Fruit fly (Drosophila melanogaster) whole organism, prepupa: ENCODE data around the gene hook.

Experiments used
- Blimp-1 ChIP-seq: fragments of 200-800 bp; sonication (Bioruptor generic); optimal IDR thresholded peaks from 3 replicates; lab custom pipeline; 2017; ENCODE audit warnings: missing biosample characterization, missing genetic modification characterization, mild to moderate bottlenecking, moderate library complexity, missing genetic modification reagents
- CG10631 ChIP-seq: fragments of 200-800 bp; sonication (Bioruptor generic); optimal IDR thresholded peaks from 2 replicates; lab custom pipeline; 2016; ENCODE audit warnings: missing biosample characterization, missing genetic modification characterization
- CG10669 ChIP-seq: fragments of 200-800 bp; sonication (Bioruptor generic); optimal IDR thresholded peaks from 3 replicates; lab custom pipeline; 2018; ENCODE audit warnings: missing biosample characterization, mild to moderate bottlenecking, missing genetic modification characterization, moderate library complexity
- CG11294 ChIP-seq: fragments of 200-800 bp; sonication (Bioruptor generic); IDR thresholded peaks from 2 replicates; pipeline ENCODE4 v1.3.6; 2022; ENCODE audit warnings: missing biosample characterization, missing genetic modification characterization
- CG11762 ChIP-seq: fragments of 200-800 bp; sonication (Bioruptor generic); optimal IDR thresholded peaks from 3 replicates; lab custom pipeline; 2016; ENCODE audit warnings: missing biosample characterization, missing genetic modification characterization; ENCODE audit not compliant: insufficient read depth
- CG11902 ChIP-seq: fragments of 200-800 bp; sonication (Bioruptor generic); optimal IDR thresholded peaks from 3 replicates; lab custom pipeline; 2016; ENCODE audit warnings: missing biosample characterization, missing genetic modification characterization
- CG15336 ChIP-seq: fragments of 200-800 bp; sonication (Bioruptor generic); IDR thresholded peaks from 2 replicates; pipeline ENCODE4 v1.3.6; 2022; ENCODE audit warnings: missing biosample characterization, missing genetic modification characterization
- CG1621 ChIP-seq: fragments of 200-800 bp; sonication (Bioruptor generic); optimal IDR thresholded peaks from 3 replicates; lab custom pipeline; 2018; ENCODE audit warnings: missing biosample characterization, mild to moderate bottlenecking, missing genetic modification characterization
- CG16779 ChIP-seq: fragments of 200-800 bp; sonication (Bioruptor generic); optimal IDR thresholded peaks from 3 replicates; lab custom pipeline; 2017; ENCODE audit warnings: missing biosample characterization, mild to moderate bottlenecking, missing genetic modification characterization
- CG3032 ChIP-seq: fragments of 200-800 bp; optimal IDR thresholded peaks from 2 replicates; lab custom pipeline; 2019; ENCODE audit warnings: missing biosample characterization, mild to moderate bottlenecking, missing genetic modification characterization, moderate library complexity
- CG31627 ChIP-seq: fragments of 200-800 bp; sonication (Bioruptor generic); optimal IDR thresholded peaks from 3 replicates; lab custom pipeline; 2016; ENCODE audit warnings: missing biosample characterization, missing genetic modification characterization
- CG32006 ChIP-seq: fragments of 200-800 bp; sonication (Bioruptor generic); optimal IDR thresholded peaks from 3 replicates; lab custom pipeline; 2017; ENCODE audit warnings: missing biosample characterization, mild to moderate bottlenecking, missing genetic modification characterization
- CG34406 ChIP-seq: fragments of 200-800 bp; sonication (Bioruptor generic); optimal IDR thresholded peaks from 3 replicates; lab custom pipeline; 2016; ENCODE audit warnings: missing biosample characterization, missing genetic modification characterization
- CG3919 ChIP-seq: fragments of 200-800 bp; sonication (Bioruptor generic); optimal IDR thresholded peaks from 3 replicates; lab custom pipeline; 2016; ENCODE audit warnings: missing biosample characterization, missing genetic modification characterization
- CG4318 ChIP-seq: fragments of 200-800 bp; sonication (Bioruptor generic); optimal IDR thresholded peaks from 3 replicates; lab custom pipeline; 2017; ENCODE audit warnings: missing biosample characterization, mild to moderate bottlenecking, missing genetic modification characterization
- CG6276 ChIP-seq: fragments of 200-800 bp; sonication (Bioruptor generic); optimal IDR thresholded peaks from 2 replicates; lab custom pipeline; 2017; ENCODE audit warnings: missing biosample characterization, mild to moderate bottlenecking, missing genetic modification characterization
- CG6792 ChIP-seq: fragments of 200-800 bp; sonication (Bioruptor generic); optimal IDR thresholded peaks from 3 replicates; lab custom pipeline; 2016; ENCODE audit warnings: missing biosample characterization, missing genetic modification characterization
- CG6808 ChIP-seq: fragments of 200-800 bp; sonication (Bioruptor generic); optimal IDR thresholded peaks from 3 replicates; lab custom pipeline; 2017; ENCODE audit warnings: missing biosample characterization, missing genetic modification characterization, mild to moderate bottlenecking, moderate library complexity, missing genetic modification reagents
- CG6854 ChIP-seq: fragments of 200-800 bp; sonication (Bioruptor generic); optimal IDR thresholded peaks from 2 replicates; lab custom pipeline; 2017; ENCODE audit warnings: missing biosample characterization, mild to moderate bottlenecking, missing genetic modification characterization
- CG7368 ChIP-seq: fragments of 200-800 bp; sonication (Bioruptor generic); optimal IDR thresholded peaks from 3 replicates; lab custom pipeline; 2016; ENCODE audit warnings: missing biosample characterization, missing genetic modification characterization
- CG8319 ChIP-seq: fragments of 200-800 bp; sonication (Bioruptor generic); optimal IDR thresholded peaks from 3 replicates; lab custom pipeline; 2016; ENCODE audit warnings: missing biosample characterization, missing genetic modification characterization
- CG8632 ChIP-seq: fragments of 200-800 bp; sonication (Bioruptor generic); optimal IDR thresholded peaks from 3 replicates; lab custom pipeline; 2016; ENCODE audit warnings: missing biosample characterization, missing genetic modification characterization
- CG9139 ChIP-seq: fragments of 200-800 bp; sonication (Bioruptor generic); optimal IDR thresholded peaks from 3 replicates; lab custom pipeline; 2017; ENCODE audit warnings: missing biosample characterization, mild to moderate bottlenecking, missing genetic modification characterization
- Eip75B ChIP-seq: fragments of 200-800 bp; sonication (Bioruptor generic); optimal IDR thresholded peaks from 3 replicates; lab custom pipeline; 2016; ENCODE audit warnings: missing biosample characterization, missing genetic modification characterization
- Eip78C ChIP-seq: fragments of 200-800 bp; sonication (Bioruptor generic); peaks from one replicate; lab custom pipeline; 2016; ENCODE audit warnings: missing biosample characterization, missing genetic modification characterization
- Ets96B ChIP-seq: fragments of 200-800 bp; optimal IDR thresholded peaks from 2 replicates; lab custom pipeline; 2019; ENCODE audit warnings: missing biosample characterization, mild to moderate bottlenecking, missing genetic modification characterization, moderate library complexity
- Gug ChIP-seq: fragments of 200-800 bp; sonication (Bioruptor generic); IDR thresholded peaks from 2 replicates; pipeline ENCODE4 v1.3.6; 2022; ENCODE audit warnings: missing biosample characterization, missing genetic modification characterization
- Hr38 ChIP-seq: sonication (Bioruptor generic); optimal IDR thresholded peaks from 2 replicates; lab custom pipeline; 2016; ENCODE audit warnings: missing biosample characterization, missing genetic modification characterization
- Hr39 ChIP-seq: fragments of 200-800 bp; sonication (Bioruptor generic); optimal IDR thresholded peaks from 2 replicates; lab custom pipeline; 2016; ENCODE audit warnings: missing biosample characterization, missing genetic modification characterization
- Hr4 ChIP-seq: fragments of 200-800 bp; sonication (Bioruptor generic); optimal IDR thresholded peaks from 3 replicates; lab custom pipeline; 2016; ENCODE audit warnings: missing biosample characterization, missing genetic modification characterization
- Lpt ChIP-seq: fragments of 200-800 bp; sonication (Bioruptor generic); optimal IDR thresholded peaks from 3 replicates; lab custom pipeline; 2016; ENCODE audit warnings: missing biosample characterization, missing genetic modification characterization
- Met ChIP-seq: fragments of 200-800 bp; sonication (Bioruptor generic); optimal IDR thresholded peaks from 3 replicates; lab custom pipeline; 2016; ENCODE audit warnings: missing biosample characterization, missing genetic modification characterization
- OdsH ChIP-seq: fragments of 200-800 bp; sonication (Bioruptor generic); optimal IDR thresholded peaks from 3 replicates; lab custom pipeline; 2016; ENCODE audit warnings: missing biosample characterization, missing genetic modification characterization
- Smox ChIP-seq: fragments of 200-800 bp; sonication (Bioruptor generic); optimal IDR thresholded peaks from 3 replicates; lab custom pipeline; 2016; ENCODE audit warnings: missing biosample characterization, missing genetic modification characterization
- Sox102F ChIP-seq: fragments of 200-800 bp; sonication (Bioruptor generic); optimal IDR thresholded peaks from 2 replicates; lab custom pipeline; 2016; ENCODE audit warnings: missing biosample characterization, mild to moderate bottlenecking, missing genetic modification characterization
- Sox15 ChIP-seq: fragments of 200-800 bp; sonication (Bioruptor generic); optimal IDR thresholded peaks from 3 replicates; lab custom pipeline; 2016; ENCODE audit warnings: missing biosample characterization, missing genetic modification characterization
- achi ChIP-seq: fragments of 200-800 bp; sonication (Bioruptor generic); optimal IDR thresholded peaks from 3 replicates; lab custom pipeline; 2016; ENCODE audit warnings: missing biosample characterization, missing genetic modification characterization
- acj6 ChIP-seq: fragments of 200-800 bp; sonication (Bioruptor generic); optimal IDR thresholded peaks from 3 replicates; lab custom pipeline; 2016; ENCODE audit warnings: missing biosample characterization, missing genetic modification characterization
- cyc ChIP-seq: fragments of 200-800 bp; sonication (Bioruptor generic); optimal IDR thresholded peaks from 3 replicates; lab custom pipeline; 2016; ENCODE audit warnings: missing biosample characterization, missing genetic modification characterization
- eg ChIP-seq: fragments of 200-800 bp; sonication (Bioruptor generic); IDR thresholded peaks from 3 replicates; pipeline ENCODE4 v1.3.6; 2022; ENCODE audit warnings: missing biosample characterization, missing genetic modification characterization
- esn ChIP-seq: fragments of 200-800 bp; sonication (Bioruptor generic); optimal IDR thresholded peaks from 2 replicates; lab custom pipeline; 2016; ENCODE audit warnings: missing biosample characterization, mild to moderate bottlenecking, missing genetic modification characterization, moderate library complexity
- fd59A ChIP-seq: fragments of 200-800 bp; sonication (Bioruptor generic); optimal IDR thresholded peaks from 2 replicates; lab custom pipeline; 2017; ENCODE audit warnings: missing biosample characterization, mild to moderate bottlenecking, missing genetic modification characterization, missing genetic modification reagents
- fd85E ChIP-seq: fragments of 200-800 bp; sonication (Bioruptor generic); optimal IDR thresholded peaks from 3 replicates; lab custom pipeline; 2016; ENCODE audit warnings: missing biosample characterization, missing genetic modification characterization
- fkh ChIP-seq: fragments of 200-800 bp; sonication (Bioruptor generic); optimal IDR thresholded peaks from 3 replicates; lab custom pipeline; 2017; ENCODE audit warnings: missing biosample characterization, mild to moderate bottlenecking, missing genetic modification characterization, moderate library complexity
- lz ChIP-seq: fragments of 200-800 bp; sonication (Bioruptor generic); optimal IDR thresholded peaks from 3 replicates; lab custom pipeline; 2016; ENCODE audit warnings: missing biosample characterization, missing genetic modification characterization
- net ChIP-seq: fragments of 200-800 bp; sonication (Bioruptor generic); optimal IDR thresholded peaks from 3 replicates; lab custom pipeline; 2016; ENCODE audit warnings: missing biosample characterization, missing genetic modification characterization
- pdm3 ChIP-seq: fragments of 200-800 bp; sonication (Bioruptor generic); optimal IDR thresholded peaks from 3 replicates; lab custom pipeline; 2016; ENCODE audit warnings: missing biosample characterization, missing genetic modification characterization
- salr ChIP-seq, 2 experiments: fragments of 200-800 bp; sonication (Bioruptor generic); optimal IDR thresholded peaks; 3 replicates each; lab custom pipeline; 2016 to 2018; ENCODE audit warnings: missing biosample characterization in 2 of 2, missing genetic modification characterization in 2 of 2, mild to moderate bottlenecking in 1 of 2
- spab ChIP-seq: fragments of 200-800 bp; sonication (Bioruptor generic); optimal IDR thresholded peaks from 2 replicates; lab custom pipeline; 2017; ENCODE audit warnings: missing biosample characterization, mild to moderate bottlenecking, missing genetic modification characterization, missing genetic modification reagents
- ss ChIP-seq, 2 experiments: fragments of 200-800 bp; sonication (Bioruptor generic); optimal IDR thresholded peaks; 2 replicates in 1 of 2; 3 replicates in 1 of 2; lab custom pipeline; 2017 to 2018; ENCODE audit warnings: mild to moderate bottlenecking in 2 of 2, missing biosample characterization in 2 of 2, missing genetic modification characterization in 2 of 2, moderate library complexity in 1 of 2
- svp ChIP-seq: fragments of 200-800 bp; sonication (Bioruptor generic); peaks from one replicate; lab custom pipeline; 2016; ENCODE audit warnings: missing biosample characterization, missing genetic modification characterization
- topi ChIP-seq: fragments of 200-800 bp; sonication (Bioruptor generic); optimal IDR thresholded peaks from 3 replicates; lab custom pipeline; 2016; ENCODE audit warnings: missing biosample characterization, missing genetic modification characterization

hook gene

dm6 chr2L:19009130-19009529 is 24.2 kb downstream of the hook start, which contains the start of gene RpL30:
RpL30 (minus strand) TSS chr2L:19009306.
- TF ChIP-seq CG11294 (GFP tag; lab: Robert Waterston, UW) (peak; percentile 56), CG3032 (tag; lab: Kevin White, UChicago) (peak; percentile 63), Ets96B (tag; lab: Kevin White, UChicago) (peak; percentile 60), OdsH (GFP tag; lab: Kevin White, UChicago) (peak; percentile 62), CG4318 (no peak), spab (GFP tag; lab: Kevin White, UChicago) (peak; percentile 46), CG15336 (peak; percentile 70), topi (GFP tag; lab: Kevin White, UChicago) (peak; percentile 84), CG10631 (GFP tag; lab: Kevin White, UChicago) (peak; percentile 33), CG11902 (peak; percentile 33), CG34406 (peak; percentile 81), Eip75B (GFP tag; lab: Kevin White, UChicago) (peak; percentile 83), CG1621 (peak; percentile 78), CG6792 (GFP tag; lab: Kevin White, UChicago) (peak; percentile 69), CG6854 (peak; percentile 98), CG32006 (peak; percentile 37), Met (peak; percentile 85), salr (GFP tag; optimal IDR thresholded peaks at IDR 0.05; lab: Kevin White, UChicago) (peak in 1 of 2 experiments; percentile 84), CG6808 (peak; percentile 96), Hr38 (no peak), Smox (GFP tag; lab: Kevin White, UChicago) (peak; percentile 62), CG16779 (tag; lab: Kevin White, UChicago) (peak; percentile 85), CG31627 (peak; percentile 70), cyc (GFP tag; lab: Kevin White, UChicago) (peak; percentile 77), svp (GFP tag; lab: Kevin White, UChicago) (peak; percentile 73), achi (GFP tag; lab: Kevin White, UChicago) (peak; percentile 80), Hr4 (GFP tag; lab: Kevin White, UChicago) (peak; percentile 26), Hr39 (peak; percentile 65), CG8319 (peak; percentile 56), lz (GFP tag; lab: Kevin White, UChicago) (peak; percentile 82), Sox15 (GFP tag; lab: Kevin White, UChicago) (peak; percentile 36), eg (GFP tag; lab: Robert Waterston, UW) (peak; percentile 85), acj6 (GFP tag; lab: Kevin White, UChicago) (peak; percentile 48), Blimp-1 (peak; percentile 54), Eip78C (GFP tag; lab: Kevin White, UChicago) (peak; percentile 93), net (GFP tag; lab: Kevin White, UChicago) (peak; percentile 90), fkh (GFP tag; lab: Kevin White, UChicago) (peak; percentile 79), fd59A (GFP tag; lab: Kevin White, UChicago) (peak; percentile 43), CG11762 (peak; percentile 52), pdm3 (GFP tag; lab: Kevin White, UChicago) (peak; percentile 70), CG6276 (GFP tag; lab: Kevin White, UChicago) (peak; percentile 39), fd85E (GFP tag; lab: Kevin White, UChicago) (peak; percentile 90), CG10669 (peak; percentile 48), Gug (GFP tag; lab: Robert Waterston, UW) (no peak), ss (GFP tag; optimal IDR thresholded peaks at IDR 0.05; lab: Kevin White, UChicago) (peak; percentile 88 to 89), Lpt (GFP tag; lab: Kevin White, UChicago) (no peak), CG7368 (peak; percentile 69), CG9139 (GFP tag; lab: Kevin White, UChicago) (peak; percentile 84), Sox102F (GFP tag; lab: Kevin White, UChicago) (peak; percentile 86), esn (GFP tag; lab: Kevin White, UChicago) (peak; percentile 87), CG8632 (GFP tag; lab: Kevin White, UChicago) (peak; percentile 61), CG3919 (GFP tag; lab: Kevin White, UChicago) (peak; percentile 91)
